Fruit fly (Drosophila melanogaster): ENCODE measurements around the gene Edem1.

Gene Edem1

dm6 chrX:1907727-1908264, 831 bp downstream of the Edem1 start, which contains the start of gene mip130 (continued):
- TF ChIP-seq mirr (GFP tag; optimal IDR thresholded peaks at IDR 0.05) (peak; percentile 36), shn (GFP tag; optimal IDR thresholded peaks at IDR 0.05) (no peak), CG8944 (GFP tag; optimal IDR thresholded peaks at IDR 0.05) (no peak), exex (tag; optimal IDR thresholded peaks at IDR 0.05) (no peak), Neu2 (GFP tag; optimal IDR thresholded peaks at IDR 0.05; ENCODE audit: borderline replicate concordance) (no peak), gem (tag; optimal IDR thresholded peaks at IDR 0.05) (no peak), nmo (GFP tag; optimal IDR thresholded peaks at IDR 0.05) (peak; percentile 66), HLHmδ (GFP tag; optimal IDR thresholded peaks at IDR 0.05) (no peak), Asciz (GFP tag; optimal IDR thresholded peaks at IDR 0.05) (no peak), CG1602 (GFP tag; optimal IDR thresholded peaks at IDR 0.05) (peak; percentile 24), dysf (GFP tag; IDR thresholded peaks at IDR 0.05) (peak; percentile 69), Lpt (GFP tag; optimal IDR thresholded peaks at IDR 0.05) (no peak), gt (GFP tag; IDR thresholded peaks at IDR 0.05) (no peak), sug (tag; optimal IDR thresholded peaks at IDR 0.05) (peak; percentile 49), crc (GFP tag; optimal IDR thresholded peaks at IDR 0.05) (peak; percentile 2), Hr3 (GFP tag; optimal IDR thresholded peaks at IDR 0.05) (peak; percentile 52), CTCF (GFP tag; optimal IDR thresholded peaks at IDR 0.05) (no peak), Optix (GFP tag; IDR thresholded peaks at IDR 0.05) (peak; percentile 17; the same call in 1 of the 3 replicates), CG34422 (GFP tag; IDR thresholded peaks at IDR 0.05) (peak; percentile 54; the same call in 1 of the 3 replicates), CG13894 (tag; optimal IDR thresholded peaks at IDR 0.05) (no peak), CG31365 (tag; optimal IDR thresholded peaks at IDR 0.05) (no peak), ftz-f1 (GFP tag; optimal IDR thresholded peaks at IDR 0.05) (no peak), CG32767 (GFP tag; IDR thresholded peaks at IDR 0.05) (0 out of 2 replicates have a peak, but pooled peaks have one; percentile 36), maf-S (GFP tag; optimal IDR thresholded peaks at IDR 0.05) (no peak), zen (tag; optimal IDR thresholded peaks at IDR 0.05) (no peak), ttk (GFP tag; IDR thresholded peaks at IDR 0.05) (no peak), CG7556 (GFP tag; optimal IDR thresholded peaks at IDR 0.05) (peak; percentile 51), fd64A (GFP tag; optimal IDR thresholded peaks at IDR 0.05) (no peak), vvl (GFP tag; IDR thresholded peaks at IDR 0.05) (peak; percentile 19), MESR4 (GFP tag; optimal IDR thresholded peaks at IDR 0.05) (no peak), CG14860 (GFP tag; IDR thresholded peaks at IDR 0.05; ENCODE audit: partially characterized antibody) (0 out of 3 replicates have a peak, but pooled peaks have one; percentile 52), CG5245 (GFP tag; optimal IDR thresholded peaks at IDR 0.05) (no peak), dati (GFP tag; IDR thresholded peaks at IDR 0.05) (no peak), oc (tag; optimal IDR thresholded peaks at IDR 0.05) (no peak), gfzf (GFP tag; optimal IDR thresholded peaks at IDR 0.05) (peak; percentile 23), Dfd (GFP tag; optimal IDR thresholded peaks at IDR 0.05) (no peak), CG11247 (GFP tag; IDR thresholded peaks at IDR 0.05) (peak; percentile 32; the same call in 1 of the 2 replicates), cad (GFP tag; optimal IDR thresholded peaks at IDR 0.05) (no peak), CG17612 (GFP tag; IDR thresholded peaks at IDR 0.05) (no peak), tio (GFP tag; optimal IDR thresholded peaks at IDR 0.05) (no peak), emc (GFP tag; optimal IDR thresholded peaks at IDR 0.05) (peak; percentile 16), CG4328 (GFP tag; optimal IDR thresholded peaks at IDR 0.05) (no peak), CG6254 (GFP tag; optimal IDR thresholded peaks at IDR 0.05) (no peak), pros (GFP tag; optimal IDR thresholded peaks at IDR 0.05) (no peak), HHEX (GFP tag; optimal IDR thresholded peaks at IDR 0.05) (peak; percentile 50), Hr39 (optimal IDR thresholded peaks at IDR 0.05) (no peak), CG17829 (tag; optimal IDR thresholded peaks at IDR 0.05) (peak; percentile 45), seq (GFP tag; IDR thresholded peaks at IDR 0.05) (0 out of 2 replicates have a peak, but pooled peaks have one; percentile 23), phol (tag; optimal IDR thresholded peaks at IDR 0.05) (peak; percentile 40), Doc2 (GFP tag; IDR thresholded peaks at IDR 0.05) (no peak), CG16815 (GFP tag; optimal IDR thresholded peaks at IDR 0.05) (no peak), insv (GFP tag; optimal IDR thresholded peaks at IDR 0.05) (peak in 1 of 2 experiments; percentile 14)
